Worm (Caenorhabditis elegans) whole organism, L1 larva: ENCODE data around the gene F14F3.5.
A peak's percentile ranks its signal among the peaks of the same experiment; 100 is the strongest.

ENCODE experiments used
- C04F5.9 ChIP-seq: sonication (generic microtip); optimal IDR thresholded peaks from 2 replicates; lab custom pipeline; 2016; ENCODE audit warnings: missing genetic modification characterization, missing compliant biosample characterization
- C16A3.4 ChIP-seq: fragments of 150-350 bp; optimal IDR thresholded peaks from 2 replicates; lab custom pipeline; 2014; ENCODE audit warnings: missing biosample characterization, missing genetic modification characterization
- C34B4.2 ChIP-seq: sonication (generic microtip); optimal IDR thresholded peaks from 2 replicates; lab custom pipeline; 2017; ENCODE audit warnings: mild to moderate bottlenecking, missing genetic modification characterization, missing compliant biosample characterization
- F16B12.6 ChIP-seq: fragments of 150-350 bp; optimal IDR thresholded peaks from 2 replicates; lab custom pipeline; 2014; ENCODE audit warnings: missing biosample characterization, missing genetic modification characterization
- aly-2 ChIP-seq: fragments of 150-350 bp; optimal IDR thresholded peaks from 2 replicates; lab custom pipeline; 2014; ENCODE audit warnings: missing biosample characterization, missing genetic modification characterization
- blmp-1 ChIP-seq: fragments of 150-350 bp; optimal IDR thresholded peaks from 2 replicates; lab custom pipeline; 2014; ENCODE audit warnings: missing biosample characterization, missing genetic modification characterization
- ceh-63 ChIP-seq: fragments of 200-800 bp; sonication (Bioruptor generic); optimal IDR thresholded peaks from 2 replicates; lab custom pipeline; 2018; ENCODE audit warnings: mild to moderate bottlenecking, missing genetic modification characterization, missing compliant biosample characterization
- ces-1 ChIP-seq: fragments of 150-350 bp; optimal IDR thresholded peaks from 2 replicates; lab custom pipeline; 2014; ENCODE audit warnings: missing biosample characterization, missing genetic modification reagents, missing genetic modification characterization
- dpl-1 ChIP-seq, 3 experiments: fragments of 150-350 bp in 2 of 3; sonication (generic microtip) in 1 of 3; optimal IDR thresholded peaks; 2 replicates each; lab custom pipeline; 2014 to 2017; ENCODE audit warnings: missing biosample characterization in 3 of 3, missing genetic modification characterization in 3 of 3, missing genetic modification reagents in 3 of 3
- egl-13 ChIP-seq: sonication (generic microtip); optimal IDR thresholded peaks from 2 replicates; lab custom pipeline; 2016; ENCODE audit warnings: missing genotype, missing genetic modification reagents, missing genetic modification characterization, missing compliant biosample characterization
- egl-27 ChIP-seq, 2 experiments: fragments of 150-350 bp in 1 of 2; sonication (generic microtip); optimal IDR thresholded peaks; 3 replicates each; lab custom pipeline; 2017 to 2018; ENCODE audit warnings: missing biosample characterization in 2 of 2, missing genetic modification characterization in 2 of 2, missing genetic modification reagents in 2 of 2
- elt-2 ChIP-seq: sonication (generic microtip); optimal IDR thresholded peaks from 2 replicates; lab custom pipeline; 2016; ENCODE audit warnings: missing genetic modification characterization, mild to moderate bottlenecking, inconsistent platforms, missing compliant biosample characterization, missing genetic modification reagents
- elt-3 ChIP-seq, 6 experiments: fragments of 150-350 bp in 1 of 6; sonication (generic microtip); optimal IDR thresholded peaks; 2 replicates each; lab custom pipeline; 2017 to 2018; ENCODE audit warnings: missing biosample characterization in 6 of 6, missing genetic modification characterization in 6 of 6, inconsistent platforms in 1 of 6
- ets-5 ChIP-seq: fragments of 200-800 bp; sonication (Bioruptor generic); IDR thresholded peaks from 2 replicates; pipeline ENCODE4 v1.3.6; 2022; ENCODE audit warnings: missing genetic modification characterization, missing compliant biosample characterization
- fkh-10 ChIP-seq: sonication (generic microtip); optimal IDR thresholded peaks from 2 replicates; lab custom pipeline; 2017; ENCODE audit warnings: missing biosample characterization, missing genetic modification reagents, missing genetic modification characterization
- fkh-4 ChIP-seq: sonication (generic microtip); optimal IDR thresholded peaks from 2 replicates; lab custom pipeline; 2016; ENCODE audit warnings: missing compliant biosample characterization, missing genetic modification characterization, borderline replicate concordance
- fos-1 ChIP-seq: fragments of 150-350 bp; optimal IDR thresholded peaks from 2 replicates; lab custom pipeline; 2014; ENCODE audit warnings: missing biosample characterization, missing genetic modification characterization
- grh-1 ChIP-seq: fragments of 200-800 bp; sonication (Bioruptor generic); IDR thresholded peaks from 2 replicates; pipeline ENCODE4 v1.3.6; 2022; ENCODE audit warnings: missing genetic modification reagents, missing genetic modification characterization, missing compliant biosample characterization
- hlh-17 ChIP-seq: fragments of 200-800 bp; sonication (Bioruptor generic); optimal IDR thresholded peaks from 2 replicates; lab custom pipeline; 2018; ENCODE audit warnings: missing genetic modification characterization, mild to moderate bottlenecking, missing compliant biosample characterization, moderate library complexity, borderline replicate concordance
- hlh-4 ChIP-seq: sonication (generic microtip); optimal IDR thresholded peaks from 2 replicates; lab custom pipeline; 2016; ENCODE audit warnings: mild to moderate bottlenecking, missing genetic modification characterization, missing compliant biosample characterization
- hpl-2 ChIP-seq: fragments of 150-350 bp; optimal IDR thresholded peaks from 2 replicates; lab custom pipeline; 2014; ENCODE audit warnings: missing biosample characterization, missing genetic modification reagents, missing genetic modification characterization
- irx-1 ChIP-seq: sonication (generic microtip); optimal IDR thresholded peaks from 2 replicates; lab custom pipeline; 2016; ENCODE audit warnings: missing genetic modification characterization, missing compliant biosample characterization
- isw-1 ChIP-seq: fragments of 200-800 bp; sonication (Bioruptor generic); IDR thresholded peaks from 2 replicates; pipeline ENCODE4 v1.3.6; 2022; ENCODE audit warnings: missing genetic modification characterization, missing compliant biosample characterization
- lin-13 ChIP-seq: fragments of 150-350 bp; optimal IDR thresholded peaks from 2 replicates; lab custom pipeline; 2014; ENCODE audit warnings: missing biosample characterization, missing genetic modification reagents, missing genetic modification characterization
- lin-14 ChIP-seq: fragments of 200-800 bp; sonication (Bioruptor generic); optimal IDR thresholded peaks from 2 replicates; lab custom pipeline; 2018; ENCODE audit warnings: mild to moderate bottlenecking, missing genetic modification characterization, moderate library complexity, missing compliant biosample characterization
- lin-15B ChIP-seq: fragments of 150-350 bp; sonication (generic microtip); optimal IDR thresholded peaks from 3 replicates; lab custom pipeline; 2014; ENCODE audit warnings: missing biosample characterization, missing genetic modification characterization
- lin-35 ChIP-seq, 2 experiments: fragments of 150-350 bp; optimal IDR thresholded peaks; 2 replicates each; lab custom pipeline; 2014; ENCODE audit warnings: missing biosample characterization in 2 of 2, missing genetic modification characterization in 2 of 2, missing genetic modification reagents in 2 of 2
- lin-39 ChIP-seq: fragments of 150-350 bp; optimal IDR thresholded peaks from 2 replicates; lab custom pipeline; 2014; ENCODE audit warnings: missing biosample characterization, missing genetic modification reagents, missing genetic modification characterization
- lsy-2 ChIP-seq, 2 experiments: fragments of 150-350 bp; optimal IDR thresholded peaks; 2 replicates each; lab custom pipeline; 2014; ENCODE audit warnings: missing biosample characterization in 2 of 2, missing genetic modification characterization in 2 of 2
- mdl-1 ChIP-seq, 2 experiments: fragments of 150-350 bp; optimal IDR thresholded peaks; 2 replicates each; lab custom pipeline; 2014 to 2017; ENCODE audit warnings: missing biosample characterization in 2 of 2, missing genetic modification characterization in 2 of 2, inconsistent platforms in 1 of 2
- mef-2 ChIP-seq: fragments of 150-350 bp; optimal IDR thresholded peaks from 2 replicates; lab custom pipeline; 2014; ENCODE audit warnings: missing biosample characterization, missing genetic modification characterization
- mep-1 ChIP-seq: fragments of 150-350 bp; optimal IDR thresholded peaks from 2 replicates; lab custom pipeline; 2014; ENCODE audit warnings: missing biosample characterization, missing genetic modification characterization
- nhr-19 ChIP-seq: fragments of 200-800 bp; sonication (Bioruptor generic); conservative IDR thresholded peaks from 2 replicates; pipeline ENCODE4 v1.3.6; 2022; ENCODE audit warnings: missing genetic modification characterization, missing compliant biosample characterization
- nhr-20 ChIP-seq: sonication (generic microtip); optimal IDR thresholded peaks from 2 replicates; lab custom pipeline; 2016; ENCODE audit warnings: mild to moderate bottlenecking, missing genetic modification characterization, missing compliant biosample characterization
- nhr-47 ChIP-seq: sonication (generic microtip); optimal IDR thresholded peaks from 2 replicates; lab custom pipeline; 2016; ENCODE audit warnings: mild to moderate bottlenecking, missing genetic modification characterization, moderate library complexity, missing compliant biosample characterization
- nhr-71 ChIP-seq: sonication (generic microtip); optimal IDR thresholded peaks from 2 replicates; lab custom pipeline; 2016; ENCODE audit warnings: mild to moderate bottlenecking, missing genetic modification characterization, moderate library complexity, missing compliant biosample characterization
- nhr-84 ChIP-seq: sonication (generic microtip); optimal IDR thresholded peaks from 2 replicates; lab custom pipeline; 2017; ENCODE audit warnings: missing biosample characterization, missing genetic modification characterization
- nhr-90 ChIP-seq: sonication (generic microtip); optimal IDR thresholded peaks from 2 replicates; lab custom pipeline; 2016; ENCODE audit warnings: mild to moderate bottlenecking, missing genetic modification characterization, missing compliant biosample characterization; ENCODE audit not compliant: poor library complexity
- pqm-1 ChIP-seq: sonication (generic microtip); optimal IDR thresholded peaks from 3 replicates; lab custom pipeline; 2017; ENCODE audit warnings: missing biosample characterization, missing genetic modification characterization
- skn-1 ChIP-seq: fragments of 150-350 bp; optimal IDR thresholded peaks from 2 replicates; lab custom pipeline; 2014; ENCODE audit warnings: missing biosample characterization, missing genetic modification characterization
- snu-23 ChIP-seq: sonication (generic microtip); optimal IDR thresholded peaks from 2 replicates; lab custom pipeline; 2016; ENCODE audit warnings: missing genetic modification characterization, missing compliant biosample characterization
- sox-4 ChIP-seq: sonication (generic microtip); optimal IDR thresholded peaks from 2 replicates; lab custom pipeline; 2016; ENCODE audit warnings: missing genetic modification characterization, missing compliant biosample characterization
- sptf-1 ChIP-seq: fragments of 150-350 bp; optimal IDR thresholded peaks from 2 replicates; lab custom pipeline; 2014; ENCODE audit warnings: missing biosample characterization, missing genetic modification characterization
- sup-37 ChIP-seq: fragments of 200-800 bp; sonication (Bioruptor generic); optimal IDR thresholded peaks from 2 replicates; lab custom pipeline; 2018; ENCODE audit warnings: mild to moderate bottlenecking, missing genetic modification characterization, missing compliant biosample characterization
- swsn-7 ChIP-seq: sonication (generic microtip); optimal IDR thresholded peaks from 2 replicates; lab custom pipeline; 2016; ENCODE audit warnings: missing genetic modification characterization, missing compliant biosample characterization
- tlp-1 ChIP-seq: fragments of 150-350 bp; optimal IDR thresholded peaks from 2 replicates; lab custom pipeline; 2014; ENCODE audit warnings: missing biosample characterization, missing genetic modification characterization
- unc-62 ChIP-seq: fragments of 150-350 bp; optimal IDR thresholded peaks from 2 replicates; lab custom pipeline; 2014; ENCODE audit warnings: missing biosample characterization, missing genetic modification reagents, missing genetic modification characterization
- unc-98 ChIP-seq: fragments of 200-800 bp; sonication (Bioruptor generic); IDR thresholded peaks from 2 replicates; pipeline ENCODE4 v1.3.6; 2022; ENCODE audit warnings: missing genetic modification characterization, missing compliant biosample characterization
- xbp-1 ChIP-seq: sonication (generic microtip); optimal IDR thresholded peaks from 2 replicates; lab custom pipeline; 2016; ENCODE audit warnings: missing genetic modification characterization, missing compliant biosample characterization
- zag-1 ChIP-seq: fragments of 150-350 bp; optimal IDR thresholded peaks from 2 replicates; lab custom pipeline; 2014; ENCODE audit warnings: missing biosample characterization, missing genetic modification characterization
- zip-4 ChIP-seq: fragments of 200-800 bp; sonication (Bioruptor generic); optimal IDR thresholded peaks from 2 replicates; lab custom pipeline; 2018; ENCODE audit warnings: mild to moderate bottlenecking, missing genetic modification characterization, moderate library complexity, missing compliant biosample characterization

F14F3.5 gene

DNA sequence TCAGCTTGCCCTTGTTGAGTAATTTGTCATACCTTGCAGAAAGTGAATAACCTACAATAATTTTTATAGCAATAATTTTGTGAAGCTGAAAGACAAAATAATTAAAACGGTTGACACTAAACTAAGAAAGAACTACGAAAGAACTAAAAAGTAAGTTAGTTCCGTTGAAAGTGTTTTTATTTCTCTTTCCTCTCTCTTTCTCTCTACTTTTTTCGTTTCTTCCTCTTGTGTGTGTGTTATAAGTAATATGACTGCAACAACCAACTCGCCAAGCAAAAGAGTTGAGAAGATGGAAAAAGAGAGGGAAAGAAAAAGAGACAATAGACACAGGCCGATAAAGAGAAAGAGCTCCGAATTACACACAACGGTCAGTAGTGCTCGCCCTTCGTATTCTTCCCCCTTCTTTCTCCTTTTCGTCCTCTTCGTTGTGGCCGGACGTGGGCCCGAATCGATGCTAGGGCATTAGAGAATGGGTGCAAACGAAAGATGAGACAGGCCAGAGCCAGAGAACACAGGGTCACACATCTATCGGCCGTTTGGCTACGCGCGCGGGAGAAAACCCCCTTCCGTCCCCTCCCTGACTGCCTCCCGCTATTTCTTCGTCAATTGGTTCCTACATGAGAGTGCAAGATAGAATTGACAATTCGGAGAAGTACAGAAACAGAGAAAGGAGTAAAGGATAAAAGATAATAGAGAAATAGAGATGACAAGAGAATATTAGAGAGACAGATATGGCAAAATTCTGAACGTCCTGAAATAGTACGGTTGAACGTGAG lies 26.4 kb upstream of the F14F3.5 start, which contains the start of gene syd-2 (continued):
- TF ChIP-seq swsn-7 (peak; percentile 81), sup-37 (GFP tag; lab: Kevin White, UChicago) (peak; percentile 33), unc-62 (GFP tag; lab: Kevin White, UChicago) (no peak), C34B4.2 (no peak), hpl-2 (GFP tag; lab: Kevin White, UChicago) (no peak), lin-39 (tag; lab: Kevin White, UChicago) (no peak), elt-3 (tag; optimal IDR thresholded peaks at IDR 0.05; lab: Kevin White, UChicago) (peak in 1 of 6 experiments; percentile 11), ceh-63 (GFP tag; lab: Kevin White, UChicago) (no peak), fkh-4 (tag; lab: Kevin White, UChicago) (peak; percentile 9), nhr-19 (peak; percentile 70), nhr-84 (no peak), elt-2 (tag; lab: Kevin White, UChicago) (peak; percentile 23), zag-1 (tag; lab: Kevin White, UChicago) (no peak), irx-1 (tag; lab: Kevin White, UChicago) (peak; percentile 69), C16A3.4 (tag; lab: Kevin White, UChicago) (peak; percentile 45), mef-2 (tag; lab: Kevin White, UChicago) (no peak), nhr-90 (tag; lab: Kevin White, UChicago) (peak; percentile 49), xbp-1 (tag; lab: Kevin White, UChicago) (peak; percentile 59), hlh-4 (no peak), tlp-1 (tag; lab: Kevin White, UChicago) (no peak), aly-2 (tag; lab: Kevin White, UChicago) (no peak), lin-35 (GFP tag; optimal IDR thresholded peaks at IDR 0.05; lab: Kevin White, UChicago) (peak; percentile 46 to 51), zip-4 (GFP tag; lab: Kevin White, UChicago) (no peak), egl-27 (tag; optimal IDR thresholded peaks at IDR 0.05; lab: Kevin White, UChicago) (peak in 1 of 2 experiments; percentile 58), blmp-1 (peak; percentile 65), mdl-1 (tag; optimal IDR thresholded peaks at IDR 0.05; lab: Kevin White, UChicago) (peak in 1 of 2 experiments; percentile 15), unc-98 (GFP tag; lab: Robert Waterston, UW) (no peak), sox-4 (tag; lab: Kevin White, UChicago) (peak; percentile 26), nhr-20 (tag; lab: Kevin White, UChicago) (peak; percentile 82), grh-1 (GFP tag; lab: Robert Waterston, UW) (no peak), skn-1 (tag; lab: Kevin White, UChicago) (peak; percentile 75), mep-1 (tag; lab: Kevin White, UChicago) (peak; percentile 80), nhr-47 (tag; lab: Kevin White, UChicago) (peak; percentile 75), ces-1 (no peak), lin-13 (GFP tag; lab: Kevin White, UChicago) (no peak), ets-5 (no peak), egl-13 (tag; lab: Kevin White, UChicago) (peak; percentile 43), C04F5.9 (tag; lab: Kevin White, UChicago) (peak; percentile 1), lsy-2 (tag; optimal IDR thresholded peaks at IDR 0.05; lab: Kevin White, UChicago) (peak; percentile 43 to 70), hlh-17 (GFP tag; lab: Kevin White, UChicago) (no peak), lin-15B (tag; lab: Kevin White, UChicago) (no peak), isw-1 (GFP tag; lab: Robert Waterston, UW) (peak; percentile 42; the same call in 1 of the 2 replicates), fos-1 (peak; percentile 41), pqm-1 (tag; lab: Kevin White, UChicago) (no peak), lin-14 (GFP tag; lab: Kevin White, UChicago) (peak; percentile 99), sptf-1 (tag; lab: Kevin White, UChicago) (no peak), nhr-71 (tag; lab: Kevin White, UChicago) (peak; percentile 90), F16B12.6 (tag; lab: Kevin White, UChicago) (no peak), fkh-10 (GFP tag; lab: Kevin White, UChicago) (peak; percentile 83), snu-23 (peak; percentile 86), dpl-1 (GFP tag; optimal IDR thresholded peaks at IDR 0.05; lab: Kevin White, UChicago) (peak; percentile 13 to 47 (median 32))
